Worm (Caenorhabditis elegans): ENCODE measurements around the gene pals-29.
A peak's percentile ranks its signal among the peaks of the same experiment; 100 is the strongest.

pals-29 gene

ce11 chrIV:14574282-14574869 is 32.0 kb upstream of the pals-29 start, which contains the start of the genes Y57G11B.3 and Y57G11B.5:
Y57G11B.3 (minus strand) TSS chrIV:14574382.
Y57G11B.5 (plus strand) TSS chrIV:14574819.
- TF ChIP-seq nhr-76 (tag; optimal IDR thresholded peaks at IDR 0.05) (no peak), mml-1 (tag; optimal IDR thresholded peaks at IDR 0.05) (no peak), fos-1 (tag; optimal IDR thresholded peaks at IDR 0.05) (no peak), ztf-11 (tag; optimal IDR thresholded peaks at IDR 0.05) (no peak), tbx-2 (tag; optimal IDR thresholded peaks at IDR 0.05) (no peak), pha-4 (tag; optimal IDR thresholded peaks at IDR 0.05) (no peak), hmg-11 (tag; optimal IDR thresholded peaks at IDR 0.05) (no peak), egl-5 (tag; optimal IDR thresholded peaks at IDR 0.05) (no peak), nfya-1 (tag; optimal IDR thresholded peaks at IDR 0.05; ENCODE audit: insufficient read depth) (no peak), jun-1 (tag; optimal IDR thresholded peaks at IDR 0.05) (no peak), zag-1 (tag; optimal IDR thresholded peaks at IDR 0.05) (no peak), ceh-9 (tag; optimal IDR thresholded peaks at IDR 0.05) (no peak), nhr-237 (tag; optimal IDR thresholded peaks at IDR 0.05) (no peak), skn-1 (tag; optimal IDR thresholded peaks at IDR 0.05) (no peak)

ce11 chrIV:14573068-14573467 is 30.7 kb upstream of the pals-29 start:
- TF ChIP-seq lin-39 (tag; optimal IDR thresholded peaks at IDR 0.05) (no peak), nfya-1 (tag; optimal IDR thresholded peaks at IDR 0.05; ENCODE audit: insufficient read depth) (peak; percentile 82)

- TF ChIP-seq nhr-12 (tag; optimal IDR thresholded peaks at IDR 0.05) (no peak), elt-3 (tag; optimal IDR thresholded peaks at IDR 0.05) (no peak), lsy-12 (tag; optimal IDR thresholded peaks at IDR 0.05) (no peak), unc-62 (GFP tag; optimal IDR thresholded peaks at IDR 0.05) (no peak), mml-1 (tag; optimal IDR thresholded peaks at IDR 0.05) (no peak), egl-5 (tag; optimal IDR thresholded peaks at IDR 0.05) (no peak), egl-27 (tag; optimal IDR thresholded peaks at IDR 0.05) (no peak), eor-1 (tag; optimal IDR thresholded peaks at IDR 0.05) (no peak), pha-4 (tag; optimal IDR thresholded peaks at IDR 0.05) (no peak), ceh-9 (tag; optimal IDR thresholded peaks at IDR 0.05) (no peak)
Observed at ce11 chrIV:14572607-14573006, 30.2 kb upstream of the pals-29 start, which contains the start of gene glb-34. glb-34 (minus strand) TSS chrIV:14572707.

- no peak for TF ChIP-seq pqm-1 (tag; optimal IDR thresholded peaks at IDR 0.05)
- TF ChIP-seq ceh-16 (tag; optimal IDR thresholded peaks at IDR 0.05): no peak
- no peak for TF ChIP-seq ztf-4 (tag; optimal IDR thresholded peaks at IDR 0.05)
- TF ChIP-seq sea-2 (GFP tag; optimal IDR thresholded peaks at IDR 0.05): no peak
- no peak for TF ChIP-seq egl-5 (tag; optimal IDR thresholded peaks at IDR 0.05)
- TF ChIP-seq fkh-10 (GFP tag; optimal IDR thresholded peaks at IDR 0.05): no peak
- no peak for TF ChIP-seq elt-3 (tag; optimal IDR thresholded peaks at IDR 0.05)
- TF ChIP-seq elt-2 (tag; optimal IDR thresholded peaks at IDR 0.05): no peak
- TF ChIP-seq unc-62 (GFP tag; optimal IDR thresholded peaks at IDR 0.05): no peak
Observed at ce11 chrIV:14571626-14572025, 29.2 kb upstream of the pals-29 start.

- no peak for TF ChIP-seq nhr-25 (tag; optimal IDR thresholded peaks at IDR 0.05)
- TF ChIP-seq aly-2 (tag; optimal IDR thresholded peaks at IDR 0.05): no peak
- no peak for TF ChIP-seq nhr-237 (tag; optimal IDR thresholded peaks at IDR 0.05)
- no peak for TF ChIP-seq unc-39 (tag; optimal IDR thresholded peaks at IDR 0.05)
- TF ChIP-seq skn-1 (tag; optimal IDR thresholded peaks at IDR 0.05): no peak
- no peak for TF ChIP-seq mdl-1 (tag; optimal IDR thresholded peaks at IDR 0.05)
- no peak for TF ChIP-seq hmg-11 (tag; optimal IDR thresholded peaks at IDR 0.05)
- no peak for TF ChIP-seq egl-27 (tag; optimal IDR thresholded peaks at IDR 0.05)
- TF ChIP-seq sea-2 (GFP tag; optimal IDR thresholded peaks at IDR 0.05): no peak
- TF ChIP-seq zag-1 (tag; optimal IDR thresholded peaks at IDR 0.05): no peak
- no peak for TF ChIP-seq nhr-43 (tag; optimal IDR thresholded peaks at IDR 0.05; ENCODE audit: poor library complexity, severe bottlenecking)
- no peak for TF ChIP-seq daf-12 (tag; optimal IDR thresholded peaks at IDR 0.05)
- no peak for TF ChIP-seq mml-1 (tag; optimal IDR thresholded peaks at IDR 0.05)
- no peak for TF ChIP-seq lsy-12 (tag; optimal IDR thresholded peaks at IDR 0.05)
- no peak for TF ChIP-seq lin-39 (tag; optimal IDR thresholded peaks at IDR 0.05)
- TF ChIP-seq elt-2 (tag; optimal IDR thresholded peaks at IDR 0.05): no peak
- no peak for TF ChIP-seq jun-1 (tag; optimal IDR thresholded peaks at IDR 0.05)
- TF ChIP-seq nhr-11 (tag; optimal IDR thresholded peaks at IDR 0.05): no peak
- TF ChIP-seq elt-1 (tag; optimal IDR thresholded peaks at IDR 0.05): no peak
- no peak for TF ChIP-seq elt-3 (tag; optimal IDR thresholded peaks at IDR 0.05)
Observed at ce11 chrIV:14565062-14565461, 22.6 kb upstream of the pals-29 start, which contains the start of gene Y57G11B.2. Y57G11B.2 (plus strand) TSS chrIV:14565362.

Measured in whole organism, L3 larva.